Fruit fly (Drosophila melanogaster) whole organism, embryonic: ENCODE results near the gene CG46430.

Experiments
- Abd-B ChIP-seq: fragments of 200-800 bp; sonication (Bioruptor generic); optimal IDR thresholded peaks from 2 replicates; lab custom pipeline; 2018; ENCODE audit warnings: missing biosample characterization, mild to moderate bottlenecking, missing genetic modification characterization, moderate library complexity
- Asciz ChIP-seq: fragments of 200-800 bp; sonication (Bioruptor generic); optimal IDR thresholded peaks from 2 replicates; lab custom pipeline; 2017; ENCODE audit warnings: missing biosample characterization, mild to moderate bottlenecking, missing genetic modification characterization, missing genetic modification reagents
- B-H1 ChIP-seq: fragments of 200-800 bp; sonication (Bioruptor generic); IDR thresholded peaks from 3 replicates; pipeline ENCODE4 v1.3.6; 2022; ENCODE audit warnings: missing biosample characterization, missing genetic modification characterization
- C15 ChIP-seq: fragments of 200-800 bp; sonication (Bioruptor generic); IDR thresholded peaks from 3 replicates; pipeline ENCODE4 v1.3.6; 2022; ENCODE audit warnings: missing biosample characterization, missing genetic modification characterization
- CG10147 ChIP-seq: fragments of 200-800 bp; sonication (Bioruptor generic); optimal IDR thresholded peaks from 2 replicates; lab custom pipeline; 2019; ENCODE audit warnings: missing biosample characterization, mild to moderate bottlenecking, missing genetic modification characterization, moderate library complexity
- CG11398 ChIP-seq: fragments of 200-800 bp; sonication (Bioruptor generic); optimal IDR thresholded peaks from 2 replicates; lab custom pipeline; 2016; ENCODE audit warnings: missing biosample characterization, missing genetic modification characterization
- CG11723 ChIP-seq: fragments of 200-800 bp; sonication (Bioruptor generic); optimal IDR thresholded peaks from 2 replicates; lab custom pipeline; 2017; ENCODE audit warnings: missing biosample characterization, mild to moderate bottlenecking, missing genetic modification characterization
- CG12299 ChIP-seq: fragments of 200-800 bp; sonication (Bioruptor generic); optimal IDR thresholded peaks from 2 replicates; lab custom pipeline; 2018; ENCODE audit warnings: missing biosample characterization, mild to moderate bottlenecking, missing genetic modification characterization
- CG13424 ChIP-seq: fragments of 200-800 bp; sonication (Bioruptor generic); optimal IDR thresholded peaks from 2 replicates; lab custom pipeline; 2019; ENCODE audit warnings: missing biosample characterization, mild to moderate bottlenecking, missing genetic modification characterization, moderate library complexity
- CG1529 ChIP-seq: fragments of 200-800 bp; sonication (Bioruptor generic); optimal IDR thresholded peaks from 3 replicates; lab custom pipeline; 2018; ENCODE audit warnings: missing biosample characterization, missing genetic modification characterization
- CG16815 ChIP-seq: fragments of 200-800 bp; sonication (Bioruptor generic); optimal IDR thresholded peaks from 3 replicates; lab custom pipeline; 2017; ENCODE audit warnings: missing biosample characterization, mild to moderate bottlenecking, missing genetic modification characterization
- CG34376 ChIP-seq: fragments of 200-800 bp; sonication (Bioruptor generic); optimal IDR thresholded peaks from 2 replicates; lab custom pipeline; 2018; ENCODE audit warnings: missing biosample characterization, mild to moderate bottlenecking, missing genetic modification characterization
- CG4424 ChIP-seq: fragments of 200-800 bp; sonication (Bioruptor generic); optimal IDR thresholded peaks from 3 replicates; lab custom pipeline; 2016; ENCODE audit warnings: missing biosample characterization, missing genetic modification characterization
- CG6791 ChIP-seq: fragments of 200-800 bp; sonication (Bioruptor generic); IDR thresholded peaks from 3 replicates; pipeline ENCODE4 v1.3.6; 2022; ENCODE audit warnings: missing biosample characterization, missing genetic modification characterization; ENCODE audit not compliant: partially characterized antibody
- CG7556 ChIP-seq: fragments of 200-800 bp; sonication (Bioruptor generic); optimal IDR thresholded peaks from 2 replicates; lab custom pipeline; 2017; ENCODE audit warnings: missing biosample characterization, mild to moderate bottlenecking, missing genetic modification characterization
- D ChIP-seq, 2 experiments: fragments of 200-800 bp in 1 of 2; fragments of >200 bp in 1 of 2; sonication (Bioruptor generic) in 1 of 2; optimal IDR thresholded peaks; 2 replicates in 1 of 2; 3 replicates in 1 of 2; lab custom pipeline; 2017; ENCODE audit warnings: mild to moderate bottlenecking in 1 of 2, missing biosample characterization in 1 of 2, missing genetic modification characterization in 1 of 2, missing genetic modification reagents in 1 of 2
- Dref ChIP-seq: fragments of 200-800 bp; sonication (Bioruptor generic); IDR thresholded peaks from 2 replicates; pipeline ENCODE4 v1.3.6; 2022; ENCODE audit warnings: missing biosample characterization, missing genetic modification characterization
- E2f1 ChIP-seq: fragments of 200-800 bp; sonication (Bioruptor generic); IDR thresholded peaks from 2 replicates; pipeline ENCODE4 v1.3.6; 2022; ENCODE audit warnings: missing biosample characterization, missing genetic modification characterization
- E2f2 ChIP-seq: fragments of 200-800 bp; sonication (Bioruptor generic); IDR thresholded peaks from 2 replicates; pipeline ENCODE4 v1.3.6; 2022; ENCODE audit warnings: missing biosample characterization, missing genetic modification characterization
- HLHmδ ChIP-seq: fragments of 200-800 bp; sonication (Bioruptor generic); optimal IDR thresholded peaks from 2 replicates; lab custom pipeline; 2018; ENCODE audit warnings: missing biosample characterization, mild to moderate bottlenecking, missing genetic modification characterization, moderate library complexity
- Lpt ChIP-seq: fragments of >200 bp; optimal IDR thresholded peaks from 2 replicates; lab custom pipeline; 2018; ENCODE audit warnings: missing biosample characterization, missing genetic modification characterization
- NFAT ChIP-seq: fragments of 200-800 bp; sonication (Bioruptor generic); IDR thresholded peaks from 2 replicates; pipeline ENCODE4 v1.3.6; 2022; ENCODE audit warnings: missing biosample characterization, missing genetic modification characterization
- Opbp ChIP-seq: fragments of 200-800 bp; sonication (Bioruptor generic); IDR thresholded peaks from 3 replicates; pipeline ENCODE4 v1.3.6; 2022; ENCODE audit warnings: missing biosample characterization, missing genetic modification characterization; ENCODE audit not compliant: partially characterized antibody
- Pdp1 ChIP-seq, 2 experiments: fragments of 200-800 bp; sonication (Bioruptor generic); optimal IDR thresholded peaks; 3 replicates each; lab custom pipeline; 2016; ENCODE audit warnings: missing biosample characterization in 2 of 2, missing genetic modification characterization in 2 of 2, mild to moderate bottlenecking in 1 of 2, moderate library complexity in 1 of 2
- Ravus ChIP-seq: fragments of 200-800 bp; sonication (Bioruptor generic); IDR thresholded peaks from 2 replicates; pipeline ENCODE4 v1.3.6; 2022; ENCODE audit warnings: missing biosample characterization, missing genetic modification characterization
- Scr ChIP-seq: fragments of 200-800 bp; sonication (Bioruptor generic); IDR thresholded peaks from 2 replicates; pipeline ENCODE4 v1.3.6; 2022; ENCODE audit warnings: missing biosample characterization, missing genetic modification characterization; ENCODE audit not compliant: partially characterized antibody
- Six4 ChIP-seq: fragments of 200-800 bp; sonication (Bioruptor generic); optimal IDR thresholded peaks from 2 replicates; lab custom pipeline; 2016; ENCODE audit warnings: missing biosample characterization, missing genetic modification characterization
- Vsx1 ChIP-seq: fragments of 200-800 bp; sonication (Bioruptor generic); optimal IDR thresholded peaks from 2 replicates; lab custom pipeline; 2017; ENCODE audit warnings: missing biosample characterization, mild to moderate bottlenecking, missing genetic modification characterization, missing genetic modification reagents
- bab2 ChIP-seq: fragments of 200-800 bp; sonication (Bioruptor generic); optimal IDR thresholded peaks from 2 replicates; lab custom pipeline; 2016; ENCODE audit warnings: missing biosample characterization, missing genetic modification characterization
- bbx ChIP-seq: fragments of 200-800 bp; sonication (Bioruptor generic); IDR thresholded peaks from 2 replicates; pipeline ENCODE4 v1.3.6; 2022; ENCODE audit warnings: missing biosample characterization, missing genetic modification characterization; ENCODE audit not compliant: partially characterized antibody
- btn ChIP-seq: fragments of 200-800 bp; sonication (Bioruptor generic); optimal IDR thresholded peaks from 2 replicates; lab custom pipeline; 2016; ENCODE audit warnings: missing biosample characterization, missing genetic modification characterization
- cwo ChIP-seq: fragments of 200-800 bp; sonication (Bioruptor generic); optimal IDR thresholded peaks from 3 replicates; lab custom pipeline; 2017; ENCODE audit warnings: missing biosample characterization, missing genetic modification characterization, mild to moderate bottlenecking, moderate library complexity, missing genetic modification reagents
- ftz-f1 ChIP-seq: fragments of 200-800 bp; sonication (Bioruptor generic); optimal IDR thresholded peaks from 2 replicates; lab custom pipeline; 2016; ENCODE audit warnings: missing biosample characterization, missing genetic modification characterization
- fu2 ChIP-seq: fragments of 200-800 bp; sonication (Bioruptor generic); optimal IDR thresholded peaks from 2 replicates; lab custom pipeline; 2016; ENCODE audit warnings: missing biosample characterization, missing genetic modification characterization
- gsb-n ChIP-seq: fragments of 200-800 bp; sonication (Bioruptor generic); optimal IDR thresholded peaks from 3 replicates; lab custom pipeline; 2018; ENCODE audit warnings: missing biosample characterization, mild to moderate bottlenecking, missing genetic modification characterization
- jigr1 ChIP-seq: fragments of 200-800 bp; sonication (Bioruptor generic); IDR thresholded peaks from 3 replicates; pipeline ENCODE4 v1.3.6; 2022; ENCODE audit warnings: missing biosample characterization, missing genetic modification characterization
- knrl ChIP-seq: fragments of 200-800 bp; sonication (Bioruptor generic); IDR thresholded peaks from 3 replicates; pipeline ENCODE4 v1.3.6; 2022; ENCODE audit warnings: missing biosample characterization, missing genetic modification characterization; ENCODE audit not compliant: partially characterized antibody
- lab ChIP-seq: fragments of 200-800 bp; sonication (Bioruptor generic); optimal IDR thresholded peaks from 3 replicates; lab custom pipeline; 2017; ENCODE audit warnings: missing biosample characterization, missing genetic modification characterization, mild to moderate bottlenecking, moderate library complexity, missing genetic modification reagents
- mam ChIP-seq: fragments of 200-800 bp; sonication (Bioruptor generic); optimal IDR thresholded peaks from 3 replicates; lab custom pipeline; 2016; ENCODE audit warnings: missing biosample characterization, missing genetic modification characterization
- pfk ChIP-seq: fragments of 200-800 bp; sonication (Bioruptor generic); optimal IDR thresholded peaks from 2 replicates; lab custom pipeline; 2018; ENCODE audit warnings: missing biosample characterization, mild to moderate bottlenecking, missing genetic modification characterization, moderate library complexity
- prd ChIP-seq, 3 experiments: fragments of >200 bp in 2 of 3; fragments of 200-800 bp in 1 of 3; sonication (Bioruptor generic) in 1 of 3; optimal IDR thresholded peaks in 2 of 3; IDR thresholded peaks in 1 of 3; 2 replicates in 2 of 3; 3 replicates in 1 of 3; pipeline versions ENCODE4 v1.3.6 to Lab custom; 2017 to 2022; ENCODE audit warnings: missing biosample characterization in 1 of 3, missing genetic modification characterization in 1 of 3
- schlank ChIP-seq: fragments of 200-800 bp; sonication (Bioruptor generic); optimal IDR thresholded peaks from 2 replicates; lab custom pipeline; 2018; ENCODE audit warnings: missing biosample characterization, mild to moderate bottlenecking, missing genetic modification characterization
- sisA ChIP-seq: fragments of 200-800 bp; sonication (Bioruptor generic); IDR thresholded peaks from 2 replicates; pipeline ENCODE4 v1.3.6; 2022; ENCODE audit warnings: missing biosample characterization, missing genetic modification characterization
- stc ChIP-seq: fragments of 200-800 bp; sonication (Bioruptor generic); IDR thresholded peaks from 2 replicates; pipeline ENCODE4 v1.3.6; 2022; ENCODE audit warnings: missing biosample characterization, missing genetic modification characterization
- tin ChIP-seq: fragments of 200-800 bp; sonication (Bioruptor generic); optimal IDR thresholded peaks from 3 replicates; lab custom pipeline; 2016; ENCODE audit warnings: missing biosample characterization, missing genetic modification characterization
- ttk ChIP-seq: fragments of 200-800 bp; sonication (Bioruptor generic); IDR thresholded peaks from 2 replicates; pipeline ENCODE4 v2.1.2; 2022; ENCODE audit warnings: missing biosample characterization, missing genetic modification characterization
- zen ChIP-seq: fragments of 200-800 bp; sonication (Bioruptor generic); optimal IDR thresholded peaks from 3 replicates; lab custom pipeline; 2018; ENCODE audit warnings: missing biosample characterization, mild to moderate bottlenecking, missing genetic modification characterization, moderate library complexity

CG46430 gene

dm6 chr3L:10515785-10516706 lies 37.7 kb downstream of the CG46430 start (continued):
- TF ChIP-seq E2f1 (GFP tag; lab: Robert Waterston, UW) = no peak
- peak; percentile 29 for TF ChIP-seq CG10147 (GFP tag; lab: Kevin White, UChicago)
- TF ChIP-seq B-H1 (GFP tag; lab: Robert Waterston, UW) = no peak; the same call in 2 of the 3 replicates
- no peak for TF ChIP-seq btn
- no peak for TF ChIP-seq CG34376
- TF ChIP-seq mam (GFP tag; lab: Kevin White, UChicago) = no peak
- TF ChIP-seq Opbp (GFP tag; lab: Robert Waterston, UW) = no peak; the same call in 2 of the 3 replicates
- TF ChIP-seq Asciz (GFP tag; lab: Kevin White, UChicago) = peak; percentile 45
- TF ChIP-seq lab = peak; percentile 14
- TF ChIP-seq zen (tag; lab: Kevin White, UChicago) = peak; percentile 39
- TF ChIP-seq gsb-n (tag; lab: Kevin White, UChicago) = peak; percentile 84
- TF ChIP-seq bab2 (GFP tag; lab: Kevin White, UChicago) = no peak
- no peak for TF ChIP-seq CG12299
- TF ChIP-seq CG13424 (tag; lab: Kevin White, UChicago) = no peak
- no peak; the same call in 2 of the 3 replicates for TF ChIP-seq CG6791 (GFP tag; lab: Robert Waterston, UW)
- TF ChIP-seq pfk (GFP tag; lab: Kevin White, UChicago) = peak; percentile 42
- TF ChIP-seq CG7556 (GFP tag; lab: Kevin White, UChicago) = no peak
- TF ChIP-seq HLHmδ (GFP tag; lab: Kevin White, UChicago) = peak; percentile 40
- no peak for TF ChIP-seq cwo (GFP tag; lab: Kevin White, UChicago)
- no peak for TF ChIP-seq Lpt (GFP tag; lab: Kevin White, UChicago)
- TF ChIP-seq fu2 (GFP tag; lab: Kevin White, UChicago) = no peak
- no peak for TF ChIP-seq stc
- peak; percentile 74 for TF ChIP-seq bbx (GFP tag; lab: Robert Waterston, UW)
- TF ChIP-seq Abd-B = no peak
- TF ChIP-seq Pdp1 (GFP tag; optimal IDR thresholded peaks at IDR 0.05; lab: Kevin White, UChicago) = peak in 1 of 2 experiments; percentile 18
- no peak for TF ChIP-seq ttk (GFP tag; lab: Robert Waterston, UW)
- peak; percentile 32 for TF ChIP-seq CG11398 (GFP tag; lab: Kevin White, UChicago)
- no peak for TF ChIP-seq D (optimal IDR thresholded peaks at IDR 0.05; lab: Kevin White, UChicago)
- TF ChIP-seq D (GFP tag; optimal IDR thresholded peaks at IDR 0.05; lab: Kevin White, UChicago) = no peak
- TF ChIP-seq prd (optimal IDR thresholded peaks at IDR 0.05; lab: Kevin White, UChicago) = no peak
- peak; percentile 30; the same call in 2 of the 3 replicates for TF ChIP-seq prd (GFP tag; IDR thresholded peaks at IDR 0.05; lab: Robert Waterston, UW)
- TF ChIP-seq schlank (tag; lab: Kevin White, UChicago) = no peak
- TF ChIP-seq Ravus (GFP tag; lab: Robert Waterston, UW) = no peak
- no peak for TF ChIP-seq C15 (GFP tag; lab: Robert Waterston, UW)
- TF ChIP-seq CG1529 = no peak
- TF ChIP-seq CG16815 (GFP tag; lab: Kevin White, UChicago) = no peak
- no peak for TF ChIP-seq sisA (GFP tag; lab: Robert Waterston, UW)
- TF ChIP-seq NFAT (GFP tag; lab: Robert Waterston, UW) = no peak
- no peak for TF ChIP-seq ftz-f1
- TF ChIP-seq tin = no peak
- TF ChIP-seq CG4424 (GFP tag; lab: Kevin White, UChicago) = no peak
- no peak for TF ChIP-seq jigr1 (GFP tag; lab: Robert Waterston, UW)
- peak; percentile 76 for TF ChIP-seq Dref (GFP tag; lab: Robert Waterston, UW)
- peak; percentile 58 for TF ChIP-seq knrl (GFP tag; lab: Robert Waterston, UW)
- TF ChIP-seq Vsx1 (GFP tag; lab: Kevin White, UChicago) = peak; percentile 11
- no peak for TF ChIP-seq Six4 (GFP tag; lab: Kevin White, UChicago)
- TF ChIP-seq Scr (GFP tag; lab: Robert Waterston, UW) = peak; percentile 52
- no peak for TF ChIP-seq CG11723 (GFP tag; lab: Kevin White, UChicago)
- TF ChIP-seq E2f2 = peak; percentile 75
